Fruit fly (Drosophila melanogaster) whole organism, embryonic: ENCODE measurements around the gene kek4.
A peak's percentile ranks its signal among the peaks of the same experiment; 100 is the strongest.

Experiments used
- CG10462 ChIP-seq: fragments of 200-800 bp; sonication (Bioruptor generic); optimal IDR thresholded peaks from 2 replicates; lab custom pipeline; 2016; ENCODE audit warnings: missing biosample characterization, missing genetic modification characterization
- CG10543 ChIP-seq: fragments of 200-800 bp; sonication (Bioruptor generic); optimal IDR thresholded peaks from 3 replicates; lab custom pipeline; 2017; ENCODE audit warnings: missing biosample characterization, mild to moderate bottlenecking, missing genetic modification characterization, moderate library complexity
- CG11247 ChIP-seq: fragments of 200-800 bp; sonication (Bioruptor generic); IDR thresholded peaks from 2 replicates; pipeline ENCODE4 v1.3.6; 2022; ENCODE audit warnings: missing biosample characterization, missing genetic modification characterization
- CG11723 ChIP-seq: fragments of 200-800 bp; sonication (Bioruptor generic); optimal IDR thresholded peaks from 2 replicates; lab custom pipeline; 2017; ENCODE audit warnings: missing biosample characterization, mild to moderate bottlenecking, missing genetic modification characterization
- CG12219 ChIP-seq: fragments of 200-800 bp; sonication (Bioruptor generic); optimal IDR thresholded peaks from 3 replicates; lab custom pipeline; 2018; ENCODE audit warnings: missing biosample characterization, mild to moderate bottlenecking, missing genetic modification characterization
- CG15011 ChIP-seq: fragments of 200-800 bp; sonication (Bioruptor generic); optimal IDR thresholded peaks from 3 replicates; lab custom pipeline; 2018; ENCODE audit warnings: missing biosample characterization, mild to moderate bottlenecking, missing genetic modification characterization
- CG15696 ChIP-seq: fragments of 200-800 bp; sonication (Bioruptor generic); optimal IDR thresholded peaks from 2 replicates; lab custom pipeline; 2019; ENCODE audit warnings: missing biosample characterization, mild to moderate bottlenecking, missing genetic modification characterization, moderate library complexity
- CG1647 ChIP-seq: fragments of 200-800 bp; sonication (Bioruptor generic); optimal IDR thresholded peaks from 3 replicates; lab custom pipeline; 2016; ENCODE audit warnings: missing biosample characterization, missing genetic modification characterization
- CG17802 ChIP-seq: fragments of 200-800 bp; sonication (Bioruptor generic); optimal IDR thresholded peaks from 2 replicates; lab custom pipeline; 2018; ENCODE audit warnings: missing biosample characterization, mild to moderate bottlenecking, missing genetic modification characterization, moderate library complexity
- CG18011 ChIP-seq: fragments of 200-800 bp; sonication (Bioruptor generic); optimal IDR thresholded peaks from 2 replicates; lab custom pipeline; 2017; ENCODE audit warnings: missing biosample characterization, missing genetic modification characterization, mild to moderate bottlenecking, moderate library complexity, missing genotype
- CG2202 ChIP-seq: fragments of 200-800 bp; sonication (Bioruptor generic); optimal IDR thresholded peaks from 2 replicates; lab custom pipeline; 2018; ENCODE audit warnings: missing biosample characterization, mild to moderate bottlenecking, missing genetic modification characterization
- CG2678 ChIP-seq: fragments of 200-800 bp; sonication (Bioruptor generic); optimal IDR thresholded peaks from 3 replicates; lab custom pipeline; 2019; ENCODE audit warnings: missing biosample characterization, mild to moderate bottlenecking, missing genetic modification characterization, moderate library complexity
- CG2712 ChIP-seq: fragments of 200-800 bp; optimal IDR thresholded peaks from 3 replicates; lab custom pipeline; 2019; ENCODE audit warnings: missing biosample characterization, mild to moderate bottlenecking, missing genetic modification characterization, moderate library complexity
- CG3163 ChIP-seq: fragments of 200-800 bp; sonication (Bioruptor generic); optimal IDR thresholded peaks from 3 replicates; lab custom pipeline; 2016; ENCODE audit warnings: missing biosample characterization, missing genetic modification characterization
- CG4424 ChIP-seq: fragments of 200-800 bp; sonication (Bioruptor generic); optimal IDR thresholded peaks from 3 replicates; lab custom pipeline; 2016; ENCODE audit warnings: missing biosample characterization, missing genetic modification characterization
- CG6765 ChIP-seq: fragments of 200-800 bp; sonication (Bioruptor generic); optimal IDR thresholded peaks from 3 replicates; lab custom pipeline; 2017; ENCODE audit warnings: missing biosample characterization, mild to moderate bottlenecking, missing genetic modification characterization
- CG7357 ChIP-seq: fragments of 200-800 bp; sonication (Bioruptor generic); IDR thresholded peaks from 3 replicates; pipeline ENCODE4 v1.3.6; 2022; ENCODE audit warnings: missing biosample characterization, missing genetic modification characterization
- CG7372 ChIP-seq: fragments of 200-800 bp; sonication (Bioruptor generic); IDR thresholded peaks from 2 replicates; pipeline ENCODE4 v1.3.6; 2022; ENCODE audit warnings: missing biosample characterization, missing genetic modification characterization
- D19B ChIP-seq: fragments of 200-800 bp; sonication (Bioruptor generic); optimal IDR thresholded peaks from 2 replicates; lab custom pipeline; 2017; ENCODE audit warnings: missing biosample characterization, mild to moderate bottlenecking, missing genetic modification characterization
- Dfd ChIP-seq, 2 experiments: fragments of >200 bp; optimal IDR thresholded peaks; 2 replicates each; lab custom pipeline; 2017; ENCODE audit warnings: missing biosample characterization in 2 of 2, missing genetic modification characterization in 2 of 2
- Dip2 ChIP-seq: fragments of 200-800 bp; sonication (Bioruptor generic); IDR thresholded peaks from 2 replicates; pipeline ENCODE4 v1.3.6; 2022; ENCODE audit warnings: missing biosample characterization, missing genetic modification characterization
- Dip3 ChIP-seq: fragments of 200-800 bp; sonication (Bioruptor generic); optimal IDR thresholded peaks from 3 replicates; lab custom pipeline; 2016; ENCODE audit warnings: missing biosample characterization, missing genetic modification characterization
- Dref ChIP-seq: fragments of 200-800 bp; sonication (Bioruptor generic); IDR thresholded peaks from 2 replicates; pipeline ENCODE4 v1.3.6; 2022; ENCODE audit warnings: missing biosample characterization, missing genetic modification characterization
- Hr3 ChIP-seq: fragments of 200-800 bp; sonication (Bioruptor generic); optimal IDR thresholded peaks from 3 replicates; lab custom pipeline; 2016; ENCODE audit warnings: missing biosample characterization, missing genetic modification characterization
- Hr51 ChIP-seq, 2 experiments: fragments of 200-800 bp; sonication (Bioruptor generic); optimal IDR thresholded peaks; 2 replicates in 1 of 2; 3 replicates in 1 of 2; lab custom pipeline; 2016 to 2018; ENCODE audit warnings: missing biosample characterization in 2 of 2, missing genetic modification characterization in 2 of 2, mild to moderate bottlenecking in 1 of 2, moderate library complexity in 1 of 2
- Hr78 ChIP-seq, 2 experiments: fragments of 200-800 bp in 1 of 2; fragments of >200 bp in 1 of 2; sonication (Bioruptor generic) in 1 of 2; optimal IDR thresholded peaks; 2 replicates each; lab custom pipeline; 2017 to 2019; ENCODE audit warnings: missing biosample characterization in 2 of 2, missing genetic modification characterization in 2 of 2, mild to moderate bottlenecking in 1 of 2, moderate library complexity in 1 of 2
- Jarid2 ChIP-seq: fragments of 200-800 bp; sonication (Bioruptor generic); optimal IDR thresholded peaks from 3 replicates; lab custom pipeline; 2017; ENCODE audit warnings: mild to moderate bottlenecking, missing biosample characterization, missing genetic modification reagents, missing genetic modification characterization
- Oli ChIP-seq: fragments of 200-800 bp; sonication (Bioruptor generic); optimal IDR thresholded peaks from 2 replicates; lab custom pipeline; 2018; ENCODE audit warnings: missing biosample characterization, mild to moderate bottlenecking, missing genetic modification characterization, moderate library complexity
- Side ChIP-seq: fragments of 200-800 bp; sonication (Bioruptor generic); optimal IDR thresholded peaks from 2 replicates; lab custom pipeline; 2016; ENCODE audit warnings: missing biosample characterization, missing genetic modification characterization
- Sox100B ChIP-seq: fragments of 200-800 bp; sonication (Bioruptor generic); optimal IDR thresholded peaks from 3 replicates; lab custom pipeline; 2018; ENCODE audit warnings: missing biosample characterization, mild to moderate bottlenecking, missing genetic modification characterization
- Xbp1 ChIP-seq: fragments of 200-800 bp; sonication (Bioruptor generic); optimal IDR thresholded peaks from 3 replicates; lab custom pipeline; 2016; ENCODE audit warnings: missing biosample characterization, mild to moderate bottlenecking, missing genetic modification characterization
- ab ChIP-seq: fragments of 200-800 bp; sonication (Bioruptor generic); optimal IDR thresholded peaks from 2 replicates; lab custom pipeline; 2016; ENCODE audit warnings: missing biosample characterization, missing genetic modification characterization
- ci ChIP-seq: fragments of 200-800 bp; sonication (Bioruptor generic); IDR thresholded peaks from 3 replicates; pipeline ENCODE4 v1.3.6; 2022; ENCODE audit warnings: missing biosample characterization, missing genetic modification characterization
- corto ChIP-seq: fragments of 200-800 bp; sonication (Bioruptor generic); optimal IDR thresholded peaks from 2 replicates; lab custom pipeline; 2016; ENCODE audit warnings: missing biosample characterization, mild to moderate bottlenecking, missing genetic modification characterization, moderate library complexity
- dm ChIP-seq: fragments of 200-800 bp; sonication (Bioruptor generic); optimal IDR thresholded peaks from 3 replicates; lab custom pipeline; 2016; ENCODE audit warnings: missing biosample characterization, missing genetic modification characterization
- insv ChIP-seq, 2 experiments: fragments of 200-800 bp; sonication (Bioruptor generic); optimal IDR thresholded peaks; 3 replicates each; lab custom pipeline; 2016 to 2018; ENCODE audit warnings: missing biosample characterization in 2 of 2, missing genetic modification characterization in 2 of 2
- lab ChIP-seq: fragments of 200-800 bp; sonication (Bioruptor generic); optimal IDR thresholded peaks from 3 replicates; lab custom pipeline; 2017; ENCODE audit warnings: missing biosample characterization, missing genetic modification characterization, mild to moderate bottlenecking, moderate library complexity, missing genetic modification reagents
- lbe ChIP-seq: fragments of 200-800 bp; sonication (Bioruptor generic); optimal IDR thresholded peaks from 2 replicates; lab custom pipeline; 2016; ENCODE audit warnings: missing biosample characterization, mild to moderate bottlenecking, missing genetic modification characterization
- maf-S ChIP-seq: fragments of 200-800 bp; sonication (Bioruptor generic); optimal IDR thresholded peaks from 2 replicates; lab custom pipeline; 2016; ENCODE audit warnings: missing biosample characterization, missing genetic modification characterization
- onecut ChIP-seq: fragments of 200-800 bp; sonication (Bioruptor generic); IDR thresholded peaks from 2 replicates; pipeline ENCODE4 v1.3.6; 2022; ENCODE audit warnings: missing biosample characterization, missing genetic modification characterization
- pan ChIP-seq, 4 experiments: fragments of >200 bp in 3 of 4; fragments of 200-800 bp in 1 of 4; sonication (Bioruptor generic) in 1 of 4; optimal IDR thresholded peaks in 3 of 4; IDR thresholded peaks in 1 of 4; 2 replicates each; pipeline versions ENCODE4 v1.3.6 to Lab custom; 2017 to 2022; ENCODE audit warnings: missing biosample characterization in 2 of 4, missing genetic modification characterization in 2 of 4, mixed read lengths in 1 of 4
- pita ChIP-seq: fragments of 200-800 bp; sonication (Bioruptor generic); optimal IDR thresholded peaks from 2 replicates; lab custom pipeline; 2017; ENCODE audit warnings: missing biosample characterization, mild to moderate bottlenecking, missing genetic modification characterization
- pros ChIP-seq: fragments of 200-800 bp; sonication (Bioruptor generic); optimal IDR thresholded peaks from 3 replicates; lab custom pipeline; 2019; ENCODE audit warnings: missing biosample characterization, mild to moderate bottlenecking, missing genetic modification characterization, moderate library complexity
- psq ChIP-seq: fragments of 200-800 bp; sonication (Bioruptor generic); optimal IDR thresholded peaks from 2 replicates; lab custom pipeline; 2017; ENCODE audit warnings: missing biosample characterization, missing genetic modification characterization
- ro ChIP-seq: fragments of 200-800 bp; sonication (Bioruptor generic); IDR thresholded peaks from 2 replicates; pipeline ENCODE4 v1.3.6; 2022; ENCODE audit warnings: missing biosample characterization, missing genetic modification characterization
- sc ChIP-seq, 3 experiments: fragments of >200 bp in 2 of 3; fragments of 200-800 bp in 1 of 3; sonication (Bioruptor generic) in 1 of 3; optimal IDR thresholded peaks; 2 replicates in 2 of 3; 3 replicates in 1 of 3; lab custom pipeline; 2017; ENCODE audit warnings: mild to moderate bottlenecking in 1 of 3, missing biosample characterization in 1 of 3, missing genetic modification characterization in 1 of 3, missing genetic modification reagents in 1 of 3
- vvl ChIP-seq: fragments of 200-800 bp; sonication (Bioruptor generic); IDR thresholded peaks from 2 replicates; pipeline ENCODE4 v1.3.6; 2022; ENCODE audit warnings: missing biosample characterization, missing genetic modification characterization
- zf30C ChIP-seq: fragments of 200-800 bp; sonication (Bioruptor generic); optimal IDR thresholded peaks from 3 replicates; lab custom pipeline; 2018; ENCODE audit warnings: missing biosample characterization, mild to moderate bottlenecking, missing genetic modification characterization

kek4 gene

dm6 chr2L:13176701-13177249 is 38.4 kb downstream of the kek4 start, which contains the start of the genes Sfmbt and CG5439 (continued):
- TF ChIP-seq pros (GFP tag; lab: Kevin White, UChicago) (no peak), CG7372 (GFP tag; lab: Robert Waterston, UW) (peak; percentile 46; the same call in 1 of the 2 replicates), CG3163 (GFP tag; lab: Kevin White, UChicago) (peak; percentile 60), D19B (no peak), ro (GFP tag; lab: Robert Waterston, UW) (no peak), psq (GFP tag; lab: Kevin White, UChicago) (peak; percentile 76), pita (GFP tag; lab: Kevin White, UChicago) (no peak), CG12219 (GFP tag; lab: Kevin White, UChicago) (no peak), Dip3 (GFP tag; lab: Kevin White, UChicago) (peak; percentile 75), CG1647 (peak; percentile 50), maf-S (GFP tag; lab: Kevin White, UChicago) (peak; percentile 75), Dip2 (GFP tag; lab: Robert Waterston, UW) (no peak), CG4424 (peak; percentile 83), Hr3 (GFP tag; lab: Kevin White, UChicago) (peak; percentile 89), insv (GFP tag; optimal IDR thresholded peaks at IDR 0.05; lab: Kevin White, UChicago) (peak in 1 of 2 experiments; percentile 53), onecut (GFP tag; lab: Robert Waterston, UW) (peak; percentile 42; the same call in 1 of the 2 replicates), Dref (GFP tag; lab: Robert Waterston, UW) (peak; percentile 81), lbe (GFP tag; lab: Kevin White, UChicago) (peak; percentile 77), CG2712 (peak; percentile 82), CG10462 (GFP tag; lab: Kevin White, UChicago) (peak; percentile 46), sc (optimal IDR thresholded peaks at IDR 0.05; lab: Kevin White, UChicago) (no peak), sc (GFP tag; optimal IDR thresholded peaks at IDR 0.05; lab: Kevin White, UChicago) (no peak), CG10543 (no peak), lab (no peak), ci (GFP tag; lab: Robert Waterston, UW) (peak; percentile 59), Sox100B (no peak), pan (optimal IDR thresholded peaks at IDR 0.05; lab: Kevin White, UChicago) (no peak), pan (GFP tag; optimal IDR thresholded peaks at IDR 0.05 in 1 of 2, IDR thresholded peaks at IDR 0.05 in 1 of 2) (peak in 1 of 2 experiments; percentile 15), Dfd (GFP tag; optimal IDR thresholded peaks at IDR 0.05; lab: Kevin White, UChicago) (no peak), CG15011 (GFP tag; lab: Kevin White, UChicago) (no peak), CG11723 (GFP tag; lab: Kevin White, UChicago) (no peak), CG2202 (tag; lab: Kevin White, UChicago) (peak; percentile 23), CG11247 (peak; percentile 61), CG6765 (peak; percentile 16), CG7357 (GFP tag; lab: Robert Waterston, UW) (peak; percentile 56; the same call in 1 of the 3 replicates), CG18011 (peak; percentile 38), Hr78 (GFP tag; optimal IDR thresholded peaks at IDR 0.05; lab: Kevin White, UChicago) (no peak), corto (GFP tag; lab: Kevin White, UChicago) (peak; percentile 29), CG17802 (tag; lab: Kevin White, UChicago) (peak; percentile 43), dm (peak; percentile 65), Side (GFP tag; lab: Kevin White, UChicago) (peak; percentile 54), zf30C (no peak), Hr51 (GFP tag; optimal IDR thresholded peaks at IDR 0.05; lab: Kevin White, UChicago) (peak in 1 of 2 experiments; percentile 75), Oli (tag; lab: Kevin White, UChicago) (no peak), CG15696 (tag; lab: Kevin White, UChicago) (peak; percentile 73), Jarid2 (GFP tag; lab: Kevin White, UChicago) (no peak), ab (GFP tag; lab: Kevin White, UChicago) (peak; percentile 54), CG2678 (no peak), Xbp1 (GFP tag; lab: Kevin White, UChicago) (peak; percentile 87), vvl (GFP tag; lab: Robert Waterston, UW) (peak; percentile 31; the same call in 1 of the 2 replicates)
